Worm (Caenorhabditis elegans) whole organism, L1 larva: Measurements from ENCODE around the gene rhy-1.

Experiments
- C34B4.2 ChIP-seq: sonication (generic microtip); optimal IDR thresholded peaks from 2 replicates; lab custom pipeline; 2017; ENCODE audit warnings: mild to moderate bottlenecking, missing genetic modification characterization, missing compliant biosample characterization
- Y116A8C.19 ChIP-seq: sonication (generic microtip); optimal IDR thresholded peaks from 2 replicates; lab custom pipeline; 2016; ENCODE audit warnings: missing compliant biosample characterization, missing genetic modification characterization, borderline replicate concordance
- aha-1 ChIP-seq: fragments of 150-350 bp; optimal IDR thresholded peaks from 2 replicates; lab custom pipeline; 2014; ENCODE audit warnings: missing biosample characterization, missing genetic modification characterization
- alr-1 ChIP-seq: fragments of 200-800 bp; sonication (Bioruptor generic); optimal IDR thresholded peaks from 2 replicates; lab custom pipeline; 2018; ENCODE audit warnings: borderline replicate concordance, mild to moderate bottlenecking, missing genetic modification characterization, missing compliant biosample characterization
- blmp-1 ChIP-seq: fragments of 150-350 bp; optimal IDR thresholded peaks from 2 replicates; lab custom pipeline; 2014; ENCODE audit warnings: missing biosample characterization, missing genetic modification characterization
- ceh-8 ChIP-seq: fragments of 200-800 bp; sonication (Bioruptor generic); optimal IDR thresholded peaks from 2 replicates; lab custom pipeline; 2018; ENCODE audit warnings: mild to moderate bottlenecking, missing genetic modification characterization, moderate library complexity, missing compliant biosample characterization
- ceh-82 ChIP-seq, 3 experiments: fragments of 150-350 bp in 1 of 3; sonication (generic microtip) in 2 of 3; optimal IDR thresholded peaks; 2 replicates each; lab custom pipeline; 2014 to 2017; ENCODE audit warnings: missing biosample characterization in 3 of 3, missing genetic modification characterization in 3 of 3
- ces-1 ChIP-seq: fragments of 150-350 bp; optimal IDR thresholded peaks from 2 replicates; lab custom pipeline; 2014; ENCODE audit warnings: missing biosample characterization, missing genetic modification reagents, missing genetic modification characterization
- dsc-1 ChIP-seq: sonication (generic microtip); optimal IDR thresholded peaks from 2 replicates; lab custom pipeline; 2016; ENCODE audit warnings: mild to moderate bottlenecking, missing genetic modification characterization, missing compliant biosample characterization
- efl-1 ChIP-seq, 4 experiments: fragments of 150-350 bp; optimal IDR thresholded peaks in 3 of 4; peaks in 1 of 4; 1 replicate in 1 of 4; 2 replicates in 3 of 4; lab custom pipeline; 2014; ENCODE audit warnings: missing biosample characterization in 2 of 4, missing genetic modification characterization in 2 of 4, missing genetic modification reagents in 2 of 4
- efl-3 ChIP-seq: fragments of 200-800 bp; sonication (Bioruptor generic); optimal IDR thresholded peaks from 2 replicates; lab custom pipeline; 2018; ENCODE audit warnings: mild to moderate bottlenecking, missing genetic modification characterization, missing compliant biosample characterization
- elt-3 ChIP-seq, 6 experiments: fragments of 150-350 bp in 1 of 6; sonication (generic microtip); optimal IDR thresholded peaks; 2 replicates each; lab custom pipeline; 2017 to 2018; ENCODE audit warnings: missing biosample characterization in 6 of 6, missing genetic modification characterization in 6 of 6, inconsistent platforms in 1 of 6
- fkh-10 ChIP-seq: sonication (generic microtip); optimal IDR thresholded peaks from 2 replicates; lab custom pipeline; 2017; ENCODE audit warnings: missing biosample characterization, missing genetic modification reagents, missing genetic modification characterization
- fos-1 ChIP-seq: fragments of 150-350 bp; optimal IDR thresholded peaks from 2 replicates; lab custom pipeline; 2014; ENCODE audit warnings: missing biosample characterization, missing genetic modification characterization
- grh-1 ChIP-seq: fragments of 200-800 bp; sonication (Bioruptor generic); IDR thresholded peaks from 2 replicates; pipeline ENCODE4 v1.3.6; 2022; ENCODE audit warnings: missing genetic modification reagents, missing genetic modification characterization, missing compliant biosample characterization
- hlh-17 ChIP-seq: fragments of 200-800 bp; sonication (Bioruptor generic); optimal IDR thresholded peaks from 2 replicates; lab custom pipeline; 2018; ENCODE audit warnings: missing genetic modification characterization, mild to moderate bottlenecking, missing compliant biosample characterization, moderate library complexity, borderline replicate concordance
- irx-1 ChIP-seq: sonication (generic microtip); optimal IDR thresholded peaks from 2 replicates; lab custom pipeline; 2016; ENCODE audit warnings: missing genetic modification characterization, missing compliant biosample characterization
- jun-1 ChIP-seq: fragments of 150-350 bp; optimal IDR thresholded peaks from 2 replicates; lab custom pipeline; 2014; ENCODE audit warnings: missing biosample characterization, missing genetic modification reagents, missing genetic modification characterization
- lin-13 ChIP-seq: fragments of 150-350 bp; optimal IDR thresholded peaks from 2 replicates; lab custom pipeline; 2014; ENCODE audit warnings: missing biosample characterization, missing genetic modification reagents, missing genetic modification characterization
- lin-35 ChIP-seq, 2 experiments: fragments of 150-350 bp; optimal IDR thresholded peaks; 2 replicates each; lab custom pipeline; 2014; ENCODE audit warnings: missing biosample characterization in 2 of 2, missing genetic modification characterization in 2 of 2, missing genetic modification reagents in 2 of 2
- lir-3 ChIP-seq: sonication (generic microtip); optimal IDR thresholded peaks from 2 replicates; lab custom pipeline; 2016; ENCODE audit warnings: mild to moderate bottlenecking, missing genetic modification characterization, moderate library complexity, missing compliant biosample characterization; ENCODE audit not compliant: poor library complexity
- mab-9 ChIP-seq: fragments of 200-800 bp; sonication (Bioruptor generic); IDR thresholded peaks from 2 replicates; pipeline ENCODE4 v1.3.6; 2022; ENCODE audit warnings: missing genetic modification reagents, missing genetic modification characterization, missing compliant biosample characterization
- mdl-1 ChIP-seq, 2 experiments: fragments of 150-350 bp; optimal IDR thresholded peaks; 2 replicates each; lab custom pipeline; 2014 to 2017; ENCODE audit warnings: missing biosample characterization in 2 of 2, missing genetic modification characterization in 2 of 2, inconsistent platforms in 1 of 2
- mep-1 ChIP-seq: fragments of 150-350 bp; optimal IDR thresholded peaks from 2 replicates; lab custom pipeline; 2014; ENCODE audit warnings: missing biosample characterization, missing genetic modification characterization
- nhr-11 ChIP-seq: fragments of 150-350 bp; optimal IDR thresholded peaks from 2 replicates; lab custom pipeline; 2014; ENCODE audit warnings: missing biosample characterization, missing genetic modification characterization
- nhr-20 ChIP-seq: sonication (generic microtip); optimal IDR thresholded peaks from 2 replicates; lab custom pipeline; 2016; ENCODE audit warnings: mild to moderate bottlenecking, missing genetic modification characterization, missing compliant biosample characterization
- nhr-237 ChIP-seq: fragments of 150-350 bp; optimal IDR thresholded peaks from 2 replicates; lab custom pipeline; 2014; ENCODE audit warnings: missing biosample characterization, missing genetic modification characterization
- nhr-28 ChIP-seq: fragments of 150-350 bp; optimal IDR thresholded peaks from 2 replicates; lab custom pipeline; 2014; ENCODE audit warnings: missing biosample characterization, missing genetic modification characterization
- nhr-47 ChIP-seq: sonication (generic microtip); optimal IDR thresholded peaks from 2 replicates; lab custom pipeline; 2016; ENCODE audit warnings: mild to moderate bottlenecking, missing genetic modification characterization, moderate library complexity, missing compliant biosample characterization
- nhr-71 ChIP-seq: sonication (generic microtip); optimal IDR thresholded peaks from 2 replicates; lab custom pipeline; 2016; ENCODE audit warnings: mild to moderate bottlenecking, missing genetic modification characterization, moderate library complexity, missing compliant biosample characterization
- nhr-85 ChIP-seq: sonication (generic microtip); peaks from one replicate; lab custom pipeline; 2016; ENCODE audit warnings: missing genetic modification characterization, inconsistent platforms, missing compliant biosample characterization
- pag-3 ChIP-seq: sonication (generic microtip); optimal IDR thresholded peaks from 2 replicates; lab custom pipeline; 2017; ENCODE audit warnings: missing genetic modification characterization, mild to moderate bottlenecking, missing compliant biosample characterization, antibody characterized with exemption, borderline replicate concordance; ENCODE audit not compliant: insufficient read depth
- pqm-1 ChIP-seq: sonication (generic microtip); optimal IDR thresholded peaks from 3 replicates; lab custom pipeline; 2017; ENCODE audit warnings: missing biosample characterization, missing genetic modification characterization
- skn-1 ChIP-seq: fragments of 150-350 bp; optimal IDR thresholded peaks from 2 replicates; lab custom pipeline; 2014; ENCODE audit warnings: missing biosample characterization, missing genetic modification characterization
- snu-23 ChIP-seq: sonication (generic microtip); optimal IDR thresholded peaks from 2 replicates; lab custom pipeline; 2016; ENCODE audit warnings: missing genetic modification characterization, missing compliant biosample characterization
- sox-4 ChIP-seq: sonication (generic microtip); optimal IDR thresholded peaks from 2 replicates; lab custom pipeline; 2016; ENCODE audit warnings: missing genetic modification characterization, missing compliant biosample characterization
- sptf-1 ChIP-seq: fragments of 150-350 bp; optimal IDR thresholded peaks from 2 replicates; lab custom pipeline; 2014; ENCODE audit warnings: missing biosample characterization, missing genetic modification characterization
- swsn-7 ChIP-seq: sonication (generic microtip); optimal IDR thresholded peaks from 2 replicates; lab custom pipeline; 2016; ENCODE audit warnings: missing genetic modification characterization, missing compliant biosample characterization
- unc-130 ChIP-seq: fragments of 150-350 bp; optimal IDR thresholded peaks from 2 replicates; lab custom pipeline; 2017; ENCODE audit warnings: missing biosample characterization, missing genetic modification characterization, inconsistent platforms
- unc-62 ChIP-seq: fragments of 150-350 bp; optimal IDR thresholded peaks from 2 replicates; lab custom pipeline; 2014; ENCODE audit warnings: missing biosample characterization, missing genetic modification reagents, missing genetic modification characterization
- unc-98 ChIP-seq: fragments of 200-800 bp; sonication (Bioruptor generic); IDR thresholded peaks from 2 replicates; pipeline ENCODE4 v1.3.6; 2022; ENCODE audit warnings: missing genetic modification characterization, missing compliant biosample characterization
- vab-15 ChIP-seq: sonication (generic microtip); optimal IDR thresholded peaks from 2 replicates; lab custom pipeline; 2017; ENCODE audit warnings: missing genotype, mild to moderate bottlenecking, missing genetic modification characterization, missing compliant biosample characterization
- xbp-1 ChIP-seq: sonication (generic microtip); optimal IDR thresholded peaks from 2 replicates; lab custom pipeline; 2016; ENCODE audit warnings: missing genetic modification characterization, missing compliant biosample characterization
- zag-1 ChIP-seq: fragments of 150-350 bp; optimal IDR thresholded peaks from 2 replicates; lab custom pipeline; 2014; ENCODE audit warnings: missing biosample characterization, missing genetic modification characterization
- ztf-11 ChIP-seq, 2 experiments: sonication (generic microtip); optimal IDR thresholded peaks; 2 replicates each; lab custom pipeline; 2016 to 2017; ENCODE audit warnings: missing genetic modification characterization in 2 of 2, missing biosample characterization in 1 of 2, missing compliant biosample characterization in 1 of 2

rhy-1 gene

ce11 chrII:9165762-9166460 lies 4.7 kb downstream of the rhy-1 start, which contains the start of gene W07A12.8:
TSS of gene W07A12.8 (minus strand) at chrII:9165812.
- no peak for TF ChIP-seq elt-3 (tag; optimal IDR thresholded peaks at IDR 0.05; lab: Kevin White, UChicago)
- no peak for TF ChIP-seq pqm-1
- TF ChIP-seq snu-23 (GFP tag; lab: Kevin White, UChicago): no peak
- no peak for TF ChIP-seq unc-62 (GFP tag; lab: Kevin White, UChicago)
- no peak for TF ChIP-seq alr-1 (tag; lab: Kevin White, UChicago)
- no peak for TF ChIP-seq dsc-1 (tag; lab: Kevin White, UChicago)
- TF ChIP-seq skn-1: no peak
- no peak for TF ChIP-seq C34B4.2 (tag; lab: Kevin White, UChicago)
- TF ChIP-seq, all 84 proteins: peak for 0

DNA sequence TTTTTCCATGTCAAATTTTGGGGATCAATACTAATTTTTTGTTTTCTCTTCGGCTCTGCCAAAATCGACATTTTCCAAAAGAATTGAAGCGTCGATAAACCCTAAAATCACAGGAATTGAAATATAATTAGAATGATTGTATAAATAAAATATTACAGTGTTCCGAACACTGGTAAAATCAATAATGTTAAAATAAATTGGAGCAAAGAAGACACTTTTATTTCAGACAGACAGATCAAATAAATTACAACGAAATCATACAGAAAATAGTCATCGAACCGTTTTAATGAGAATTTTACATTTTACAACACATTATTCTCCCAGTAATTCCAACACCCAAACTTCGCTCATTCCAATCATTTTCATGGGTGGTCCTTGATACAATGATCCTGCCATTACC lies 6.6 kb downstream of the rhy-1 start, which contains the start of gene T23G7.3:
TSS of gene T23G7.3 (minus strand) at position 101 of the 400 bp plus-strand sequence.
- TF ChIP-seq nhr-11 (tag; lab: Kevin White, UChicago) (no peak), fos-1 (tag; lab: Kevin White, UChicago) (no peak), fkh-10 (GFP tag; lab: Kevin White, UChicago) (no peak), sptf-1 (tag; lab: Kevin White, UChicago) (no peak), irx-1 (tag; lab: Kevin White, UChicago) (no peak), ztf-11 (tag; optimal IDR thresholded peaks at IDR 0.05; lab: Kevin White, UChicago) (no peak), efl-3 (GFP tag; lab: Kevin White, UChicago) (no peak), nhr-20 (tag; lab: Kevin White, UChicago) (no peak), mep-1 (tag; lab: Kevin White, UChicago) (no peak), pag-3 (tag; lab: Kevin White, UChicago) (no peak)

- TF ChIP-seq nhr-237 (tag; lab: Kevin White, UChicago) (no peak), nhr-47 (tag; lab: Kevin White, UChicago) (peak; percentile 19), sox-4 (no peak), unc-130 (tag; lab: Kevin White, UChicago) (peak; percentile 40), nhr-71 (tag; lab: Kevin White, UChicago) (peak; percentile 46), unc-62 (GFP tag; lab: Kevin White, UChicago) (no peak), nhr-28 (tag; lab: Kevin White, UChicago) (no peak), zag-1 (no peak), vab-15 (tag; lab: Kevin White, UChicago) (no peak), mab-9 (GFP tag; lab: Robert Waterston, UW) (no peak), efl-1 (optimal IDR thresholded peaks at IDR 0.05; lab: Kevin White, UChicago) (peak; percentile 58 to 86), efl-1 (GFP tag; optimal IDR thresholded peaks at IDR 0.05 in 1 of 2; lab: Kevin White, UChicago) (peak; percentile 85 to 98), C34B4.2 (tag; lab: Kevin White, UChicago) (no peak), nhr-85 (tag; lab: Kevin White, UChicago) (peak; percentile 49), mdl-1 (tag; optimal IDR thresholded peaks at IDR 0.05; lab: Kevin White, UChicago) (peak in 1 of 2 experiments; percentile 44), Y116A8C.19 (tag; lab: Kevin White, UChicago) (no peak), xbp-1 (tag; lab: Kevin White, UChicago) (peak; percentile 23), mep-1 (tag; lab: Kevin White, UChicago) (peak; percentile 32), blmp-1 (peak; percentile 33), ces-1 (GFP tag; lab: Kevin White, UChicago) (no peak), nhr-11 (tag; lab: Kevin White, UChicago) (no peak), alr-1 (tag; lab: Kevin White, UChicago) (no peak), swsn-7 (tag; lab: Kevin White, UChicago) (peak; percentile 25), lin-13 (GFP tag; lab: Kevin White, UChicago) (peak; percentile 23), lir-3 (tag; lab: Kevin White, UChicago) (no peak), lin-35 (GFP tag; optimal IDR thresholded peaks at IDR 0.05; lab: Kevin White, UChicago) (peak; percentile 73 to 95), jun-1 (tag; lab: Kevin White, UChicago) (no peak), ceh-82 (tag; optimal IDR thresholded peaks at IDR 0.05; lab: Kevin White, UChicago) (peak in 1 of 3 experiments; percentile 26), unc-98 (GFP tag; lab: Robert Waterston, UW) (no peak), elt-3 (tag; optimal IDR thresholded peaks at IDR 0.05; lab: Kevin White, UChicago) (peak in 1 of 6 experiments; percentile 14), aha-1 (tag; lab: Kevin White, UChicago) (no peak), skn-1 (peak; percentile 26), hlh-17 (no peak), grh-1 (GFP tag; lab: Robert Waterston, UW) (no peak), ceh-8 (GFP tag; lab: Kevin White, UChicago) (no peak)
Observed at ce11 chrII:9169450-9169960, 8.3 kb downstream of the rhy-1 start, which contains the start of gene dpl-1. TSS of gene dpl-1 (plus strand) at chrII:9169910.
